Worm (Caenorhabditis elegans) whole organism, early embryonic: ENCODE measurements around the gene gmap-3.
A peak's percentile ranks its signal among the peaks of the same experiment; 100 is the strongest.

ENCODE experiments used
- B0310.2 ChIP-seq: sonication (generic microtip); optimal IDR thresholded peaks from 2 replicates; lab custom pipeline; 2016; ENCODE audit warnings: mild to moderate bottlenecking, missing genetic modification characterization, missing compliant biosample characterization
- F13C5.2 ChIP-seq: sonication (generic microtip); optimal IDR thresholded peaks from 2 replicates; lab custom pipeline; 2017; ENCODE audit warnings: mild to moderate bottlenecking, missing genetic modification characterization, inconsistent platforms, missing compliant biosample characterization
- aly-1 ChIP-seq: sonication (generic microtip); optimal IDR thresholded peaks from 2 replicates; lab custom pipeline; 2016; ENCODE audit warnings: missing genetic modification characterization, missing compliant biosample characterization
- ama-1 ChIP-seq: fragments of 150-350 bp; optimal IDR thresholded peaks from 2 replicates; lab custom pipeline; 2014
- ceh-13 ChIP-seq: fragments of 200-800 bp; sonication (Bioruptor generic); optimal IDR thresholded peaks from 2 replicates; lab custom pipeline; 2018; ENCODE audit warnings: mild to moderate bottlenecking, missing genetic modification characterization, missing compliant biosample characterization
- ceh-36 ChIP-seq: sonication (generic microtip); optimal IDR thresholded peaks from 2 replicates; lab custom pipeline; 2016; ENCODE audit warnings: missing genetic modification characterization, inconsistent platforms, missing compliant biosample characterization
- ets-7 ChIP-seq: sonication (generic microtip); optimal IDR thresholded peaks from 2 replicates; lab custom pipeline; 2016; ENCODE audit warnings: missing genotype, missing genetic modification characterization, missing compliant biosample characterization
- hmbx-1 ChIP-seq: sonication (generic microtip); optimal IDR thresholded peaks from 2 replicates; lab custom pipeline; 2016; ENCODE audit warnings: mild to moderate bottlenecking, missing genetic modification characterization, missing compliant biosample characterization
- hmg-4 ChIP-seq: fragments of 200-800 bp; sonication (Bioruptor generic); optimal IDR thresholded peaks from 2 replicates; lab custom pipeline; 2018; ENCODE audit warnings: mild to moderate bottlenecking, missing genetic modification characterization, missing compliant biosample characterization
- hnd-1 ChIP-seq: sonication (generic microtip); optimal IDR thresholded peaks from 2 replicates; lab custom pipeline; 2016; ENCODE audit warnings: missing genetic modification characterization, missing compliant biosample characterization
- pes-1 ChIP-seq: fragments of 200-800 bp; sonication (Bioruptor generic); IDR thresholded peaks from 2 replicates; pipeline ENCODE4 v1.3.6; 2022; ENCODE audit warnings: missing genetic modification reagents, missing genetic modification characterization, missing compliant biosample characterization
- scrt-1 ChIP-seq: fragments of 200-800 bp; sonication (Bioruptor generic); IDR thresholded peaks from 2 replicates; pipeline ENCODE4 v1.3.6; 2022; ENCODE audit warnings: missing genetic modification characterization, missing compliant biosample characterization
- sea-1 ChIP-seq: fragments of 200-800 bp; sonication (Bioruptor generic); conservative IDR thresholded peaks from 2 replicates; pipeline ENCODE4 v1.3.6; 2022; ENCODE audit warnings: missing genetic modification characterization, missing compliant biosample characterization
- tbx-11 ChIP-seq: fragments of 200-800 bp; sonication (Bioruptor generic); IDR thresholded peaks from 2 replicates; pipeline ENCODE4 v1.3.6; 2022; ENCODE audit warnings: missing genetic modification characterization, missing compliant biosample characterization
- tbx-37 ChIP-seq: fragments of 200-800 bp; sonication (Bioruptor generic); conservative IDR thresholded peaks from 2 replicates; pipeline ENCODE4 v1.3.6; 2022; ENCODE audit warnings: missing genetic modification reagents, missing genetic modification characterization, missing compliant biosample characterization
- tra-4 ChIP-seq: sonication (generic microtip); optimal IDR thresholded peaks from 2 replicates; lab custom pipeline; 2017; ENCODE audit warnings: missing genetic modification characterization, missing compliant biosample characterization

The gmap-3 gene

ce11 chrX:12913398-12914071, 27.2 kb downstream of the gmap-3 start:
- TF ChIP-seq sea-1 (GFP tag; lab: Robert Waterston, UW) (0 out of 2 replicates have a peak, but pooled peaks have one; percentile 37), ceh-36 (tag; lab: Kevin White, UChicago) (no peak)

- TF ChIP-seq F13C5.2 (tag; lab: Kevin White, UChicago) = no peak
- TF ChIP-seq B0310.2 (tag; lab: Kevin White, UChicago) = no peak
- TF ChIP-seq pes-1 = no peak
- no peak for TF ChIP-seq ceh-36 (tag; lab: Kevin White, UChicago)
- TF ChIP-seq ceh-13 (GFP tag; lab: Kevin White, UChicago) = no peak
- no peak for TF ChIP-seq ama-1 (lab: Kevin White, UChicago)
Measured at ce11 chrX:12912435-12912834, 28.3 kb downstream of the gmap-3 start.

ce11 chrX:12911235-12911634, 29.5 kb downstream of the gmap-3 start:
- TF ChIP-seq hnd-1 (no peak), ama-1 (lab: Kevin White, UChicago) (no peak), sea-1 (GFP tag; lab: Robert Waterston, UW) (no peak), B0310.2 (tag; lab: Kevin White, UChicago) (no peak), ceh-13 (GFP tag; lab: Kevin White, UChicago) (no peak), hmg-4 (GFP tag; lab: Kevin White, UChicago) (no peak), tbx-11 (GFP tag; lab: Robert Waterston, UW) (no peak), ets-7 (tag; lab: Kevin White, UChicago) (no peak), ceh-36 (tag; lab: Kevin White, UChicago) (no peak), hmbx-1 (tag; lab: Kevin White, UChicago) (no peak), tbx-37 (no peak), aly-1 (no peak), pes-1 (no peak), F13C5.2 (tag; lab: Kevin White, UChicago) (no peak)

ce11 chrX:12909910-12910309, 30.8 kb downstream of the gmap-3 start:
- TF ChIP-seq scrt-1 (no peak), pes-1 (no peak), ceh-36 (tag; lab: Kevin White, UChicago) (no peak), tbx-11 (GFP tag; lab: Robert Waterston, UW) (no peak), aly-1 (no peak), ets-7 (tag; lab: Kevin White, UChicago) (no peak), hmbx-1 (tag; lab: Kevin White, UChicago) (no peak), tbx-37 (no peak), ceh-13 (GFP tag; lab: Kevin White, UChicago) (no peak), hmg-4 (GFP tag; lab: Kevin White, UChicago) (no peak), sea-1 (GFP tag; lab: Robert Waterston, UW) (no peak), B0310.2 (tag; lab: Kevin White, UChicago) (no peak), tra-4 (tag; lab: Kevin White, UChicago) (no peak), F13C5.2 (tag; lab: Kevin White, UChicago) (no peak)

ce11 chrX:12908715-12909114, 32.0 kb downstream of the gmap-3 start:
- TF ChIP-seq B0310.2 (tag; lab: Kevin White, UChicago) = no peak
- no peak for TF ChIP-seq scrt-1
- TF ChIP-seq aly-1 = no peak
- no peak for TF ChIP-seq ama-1 (lab: Kevin White, UChicago)
- no peak for TF ChIP-seq tbx-11 (GFP tag; lab: Robert Waterston, UW)
- TF ChIP-seq tra-4 (tag; lab: Kevin White, UChicago) = no peak
- TF ChIP-seq ceh-13 (GFP tag; lab: Kevin White, UChicago) = no peak
- TF ChIP-seq pes-1 = no peak
- no peak for TF ChIP-seq tbx-37
- no peak for TF ChIP-seq sea-1 (GFP tag; lab: Robert Waterston, UW)

- TF ChIP-seq scrt-1 (no peak), tra-4 (tag; lab: Kevin White, UChicago) (no peak), ceh-36 (tag; lab: Kevin White, UChicago) (no peak), hmg-4 (GFP tag; lab: Kevin White, UChicago) (no peak), pes-1 (no peak), aly-1 (no peak), hnd-1 (no peak), hmbx-1 (tag; lab: Kevin White, UChicago) (no peak)
Measured at ce11 chrX:12907502-12907901, 33.3 kb downstream of the gmap-3 start, which contains the start of gene pqn-18. Gene pqn-18, plus strand, starts transcription at chrX:12907832.

ce11 chrX:12903810-12904209, 36.9 kb downstream of the gmap-3 start:
- TF ChIP-seq B0310.2 (tag; lab: Kevin White, UChicago) (no peak), aly-1 (no peak), F13C5.2 (tag; lab: Kevin White, UChicago) (peak; percentile 1)

ce11 chrX:12902057-12902652, 38.6 kb downstream of the gmap-3 start:
- no peak for TF ChIP-seq F13C5.2 (tag; lab: Kevin White, UChicago)
- peak; percentile 44 for TF ChIP-seq hmg-4 (GFP tag; lab: Kevin White, UChicago)
